Worm (Caenorhabditis elegans): ENCODE results near the gene best-24.
A peak's percentile ranks its signal among the peaks of the same experiment; 100 is the strongest.

best-24 gene

DNA sequence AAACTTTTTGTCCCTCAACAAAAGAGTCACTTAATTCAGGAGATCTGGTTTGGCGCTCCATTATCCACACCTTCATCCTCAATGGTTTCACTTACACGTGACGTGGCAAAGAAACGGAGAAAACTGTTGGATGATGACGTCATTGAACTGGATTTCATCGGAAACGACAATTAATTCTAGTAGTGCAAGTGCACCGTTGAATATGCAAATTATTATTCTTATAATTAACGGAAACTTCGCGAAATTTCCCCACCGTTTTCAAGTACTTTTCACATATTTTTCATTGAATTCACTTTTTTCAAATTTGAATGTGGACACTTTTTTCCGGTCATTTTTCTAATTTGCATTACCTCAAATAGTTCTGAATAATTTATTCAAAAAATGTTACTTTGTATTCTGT lies 8.4 kb downstream of the best-24 start, which contains the start of gene ZK688.1:
TSS of gene ZK688.1 (plus strand) at position 301 of the 400 bp plus-strand sequence.
- TF ChIP-seq hsf-1 (GFP tag; IDR thresholded peaks at IDR 0.05) (no peak), nhr-120 (GFP tag; IDR thresholded peaks at IDR 0.05) (no peak), dpff-1 (tag; optimal IDR thresholded peaks at IDR 0.05) (no peak), mes-4 (tag; optimal IDR thresholded peaks at IDR 0.05) (no peak), Y67H2A.10 (GFP tag; conservative IDR thresholded peaks at IDR 0.05) (no peak), B0035.1 (tag; optimal IDR thresholded peaks at IDR 0.05) (no peak), B0019.2 (GFP tag; conservative IDR thresholded peaks at IDR 0.05) (no peak), snpc-1.3 (tag; optimal IDR thresholded peaks at IDR 0.05; ENCODE audit: insufficient read depth) (no peak), hlh-26 (GFP tag; conservative IDR thresholded peaks at IDR 0.05) (no peak), F52B5.7 (tag; optimal IDR thresholded peaks at IDR 0.05) (no peak), snpc-1.1 (tag; optimal IDR thresholded peaks at IDR 0.05; ENCODE audit: insufficient read depth) (no peak), nfya-2 (GFP tag; IDR thresholded peaks at IDR 0.05) (no peak), B0336.3 (GFP tag; IDR thresholded peaks at IDR 0.05) (no peak), madf-8 (GFP tag; conservative IDR thresholded peaks at IDR 0.05) (no peak), ceh-91 (GFP tag; IDR thresholded peaks at IDR 0.05) (no peak), zfh-2 (GFP tag; conservative IDR thresholded peaks at IDR 0.05) (no peak)

DNA sequence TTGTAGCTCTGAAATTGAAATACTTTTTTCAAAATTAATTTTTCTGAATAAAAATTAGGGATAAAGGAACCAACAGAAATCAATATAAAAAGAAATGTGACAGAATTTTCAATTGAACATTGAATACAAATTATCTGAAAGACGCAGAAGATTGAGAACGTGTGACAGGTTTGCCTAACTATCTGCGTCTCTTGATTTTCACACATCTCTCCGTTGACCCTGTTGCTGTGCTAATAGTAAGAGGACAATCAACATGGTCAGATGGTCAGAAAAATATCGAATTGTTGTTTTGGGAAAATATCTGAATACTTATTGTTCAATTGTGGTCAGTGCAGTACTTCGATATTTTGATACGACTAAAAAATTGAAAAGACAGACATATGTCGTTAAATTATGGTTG lies 10.8 kb downstream of the best-24 start, which contains the start of gene ZK688.7:
TSS of gene ZK688.7 (minus strand) at position 14 of the 400 bp plus-strand sequence.
- TF ChIP-seq attf-5 (GFP tag; optimal IDR thresholded peaks at IDR 0.05) = peak; percentile 68
- no peak for TF ChIP-seq gei-17 (GFP tag; optimal IDR thresholded peaks at IDR 0.05)
- peak; percentile 25 for TF ChIP-seq nhr-80 (tag; optimal IDR thresholded peaks at IDR 0.05)
- no peak for TF ChIP-seq nhr-90 (tag; optimal IDR thresholded peaks at IDR 0.05)
- TF ChIP-seq hmg-1.2 (GFP tag; IDR thresholded peaks at IDR 0.05) = peak; percentile 85
- TF ChIP-seq B0261.1 (tag; optimal IDR thresholded peaks at IDR 0.05) = no peak
- no peak for TF ChIP-seq hlh-26 (GFP tag; conservative IDR thresholded peaks at IDR 0.05)

DNA sequence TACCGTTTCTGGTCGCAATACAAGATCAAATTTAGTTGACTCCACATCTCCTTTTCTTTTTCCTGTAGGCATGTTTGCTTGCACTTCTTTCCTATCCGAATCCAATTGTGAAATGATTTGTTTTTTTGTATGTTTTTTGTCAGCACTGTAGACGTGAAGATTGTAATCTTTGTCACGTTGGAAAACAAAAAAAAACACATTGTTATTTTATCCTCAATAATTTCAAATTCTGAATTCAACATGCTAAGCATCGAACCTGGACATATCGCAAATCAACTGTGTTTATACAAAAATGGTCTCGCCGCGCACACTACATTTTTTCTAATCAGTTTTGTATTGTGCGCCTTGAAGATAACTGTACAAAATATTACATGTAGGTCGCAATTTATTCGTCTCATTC lies 12.7 kb downstream of the best-24 start, which contains the start of gene ZK688.12:
TSS of gene ZK688.12 (minus strand) at position 101 of the 400 bp plus-strand sequence.
- TF ChIP-seq ceh-91 (GFP tag; IDR thresholded peaks at IDR 0.05) (no peak), let-607 (tag; optimal IDR thresholded peaks at IDR 0.05) (no peak), egl-44 (GFP tag; IDR thresholded peaks at IDR 0.05) (no peak), lin-35 (GFP tag; optimal IDR thresholded peaks at IDR 0.05) (no peak), B0261.1 (tag; optimal IDR thresholded peaks at IDR 0.05) (no peak), aptf-2 (GFP tag; conservative IDR thresholded peaks at IDR 0.05) (no peak), K11D2.4 (GFP tag; IDR thresholded peaks at IDR 0.05) (no peak), sdz-38 (tag; optimal IDR thresholded peaks at IDR 0.05) (no peak), ceh-58 (GFP tag; IDR thresholded peaks at IDR 0.05) (no peak), pha-4 (tag; optimal IDR thresholded peaks at IDR 0.05) (no peak), dpff-1 (tag; optimal IDR thresholded peaks at IDR 0.05) (no peak)

DNA sequence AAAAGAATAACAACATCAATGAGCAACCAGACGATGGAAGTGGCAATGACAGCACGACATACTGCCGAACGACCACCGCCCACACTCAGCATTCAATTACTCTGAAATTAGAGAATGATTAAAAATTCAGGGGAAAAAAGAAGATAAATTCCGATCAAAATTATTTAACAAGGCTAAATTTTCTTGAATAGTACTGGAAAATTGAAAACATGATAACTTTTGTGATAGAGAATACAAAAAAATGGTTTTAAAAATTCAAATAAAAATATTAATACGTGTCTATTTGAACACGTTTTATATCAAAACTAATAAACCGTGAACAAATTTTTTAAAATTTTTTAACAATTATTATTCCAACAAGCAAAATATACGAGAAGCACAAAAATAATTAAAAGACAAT lies 16.8 kb downstream of the best-24 start, which contains the start of gene gly-3:
TSS of gene gly-3 (minus strand) at position 101 of the 400 bp plus-strand sequence.
- TF ChIP-seq bed-1 (GFP tag; IDR thresholded peaks at IDR 0.05) (no peak), snpc-3.4 (tag; optimal IDR thresholded peaks at IDR 0.05) (no peak), nfya-2 (GFP tag; IDR thresholded peaks at IDR 0.05) (no peak), pbrm-1 (GFP tag; IDR thresholded peaks at IDR 0.05) (no peak), F57C9.4 (tag; optimal IDR thresholded peaks at IDR 0.05) (no peak), Y95B8A.8 (GFP tag; IDR thresholded peaks at IDR 0.05) (no peak), F57A8.1 (GFP tag; optimal IDR thresholded peaks at IDR 0.05) (no peak), rpc-1 (optimal IDR thresholded peaks at IDR 0.05) (no peak), rpc-1 (tag; optimal IDR thresholded peaks at IDR 0.05) (no peak), ztf-25 (GFP tag; IDR thresholded peaks at IDR 0.05) (no peak), ztf-26 (tag; optimal IDR thresholded peaks at IDR 0.05) (no peak), Y67H2A.10 (GFP tag; conservative IDR thresholded peaks at IDR 0.05) (no peak), attf-5 (GFP tag; optimal IDR thresholded peaks at IDR 0.05) (no peak), Y53F4B.3 (GFP tag; IDR thresholded peaks at IDR 0.05) (no peak), gei-17 (GFP tag; optimal IDR thresholded peaks at IDR 0.05) (no peak), hlh-12 (tag; optimal IDR thresholded peaks at IDR 0.05) (no peak), snpc-1.3 (tag; optimal IDR thresholded peaks at IDR 0.05; ENCODE audit: insufficient read depth) (no peak), aptf-2 (GFP tag; conservative IDR thresholded peaks at IDR 0.05) (no peak), madf-8 (GFP tag; conservative IDR thresholded peaks at IDR 0.05) (no peak)

All from whole organism, young adult.